Worm (Caenorhabditis elegans): ENCODE results near the gene dhs-20.

DNA sequence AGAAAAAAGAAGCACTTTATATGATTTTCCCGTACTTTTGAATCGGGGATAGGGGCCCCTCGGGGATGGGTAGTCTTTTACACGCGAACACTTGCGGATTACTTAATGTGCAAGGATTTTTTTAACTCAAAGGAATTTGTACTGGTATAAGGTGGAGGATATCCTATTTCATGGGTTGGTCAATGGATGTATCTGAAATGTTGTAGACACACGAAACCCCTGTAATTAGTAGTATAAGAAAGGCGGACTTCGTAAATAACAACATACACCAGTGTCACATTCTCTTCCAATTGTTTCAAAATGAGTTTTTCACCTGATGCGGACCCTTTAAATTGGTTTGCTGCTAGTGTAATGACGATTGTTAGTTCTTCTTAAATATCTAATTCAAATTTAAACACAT lies 10.9 kb downstream of the dhs-20 start, which contains the start of gene srx-80:
- no peak for TF ChIP-seq Y55F3AM.14 (GFP tag; optimal IDR thresholded peaks at IDR 0.05)
- no peak for TF ChIP-seq nhr-11 (tag; optimal IDR thresholded peaks at IDR 0.05)
- TF ChIP-seq ceh-16 (tag; optimal IDR thresholded peaks at IDR 0.05): no peak

Measured in whole organism, L2 larva.